Fruit fly (Drosophila melanogaster): ENCODE results near the gene CG43248.

Gene CG43248

DNA sequence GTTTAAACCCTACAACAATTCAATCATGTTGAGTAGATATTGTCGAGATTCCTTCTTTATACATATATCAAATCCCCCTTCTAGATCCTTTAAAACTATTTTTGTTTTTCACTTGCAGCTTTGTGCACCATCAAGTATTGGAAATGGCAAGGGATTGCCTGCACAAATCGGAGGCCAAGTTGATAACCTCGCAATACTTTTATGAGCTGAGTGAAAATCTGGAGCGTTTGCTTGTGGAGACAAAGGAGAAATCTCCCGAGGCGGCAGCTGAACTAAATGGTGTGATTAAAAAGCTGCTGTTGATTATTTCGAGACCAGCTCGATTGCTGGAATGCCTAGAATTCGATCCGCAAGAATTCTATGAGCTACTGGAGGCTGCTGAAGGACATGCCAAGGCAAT, 39.3 kb upstream of the CG43248 start:
- TF ChIP-seq Eip75B (GFP tag; optimal IDR thresholded peaks at IDR 0.05) (no peak), svp (GFP tag) (peak; percentile 94), pdm3 (GFP tag; optimal IDR thresholded peaks at IDR 0.05) (no peak), dac (GFP tag; optimal IDR thresholded peaks at IDR 0.05) (no peak), CG3919 (GFP tag; optimal IDR thresholded peaks at IDR 0.05) (no peak), eg (GFP tag; IDR thresholded peaks at IDR 0.05) (no peak)

DNA sequence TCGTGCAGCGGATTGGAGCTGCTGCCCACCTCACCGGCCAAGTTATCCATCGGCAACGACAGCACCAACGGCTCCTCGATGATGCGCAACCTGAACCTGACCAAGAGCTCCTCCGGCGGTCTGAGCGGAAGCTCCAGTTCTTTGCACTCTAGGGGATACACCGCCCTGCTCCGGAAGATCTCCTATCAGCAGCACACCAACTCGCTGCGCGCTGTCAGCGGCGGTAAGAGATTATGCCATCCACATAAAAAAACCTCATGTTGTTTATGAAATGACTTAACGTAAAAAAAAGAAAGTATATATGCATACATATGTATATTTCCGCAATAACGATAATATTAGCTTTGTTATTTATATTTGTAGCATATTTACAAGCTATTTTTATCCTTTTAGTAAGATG, 37.5 kb upstream of the CG43248 start:
- TF ChIP-seq dac (GFP tag; optimal IDR thresholded peaks at IDR 0.05) (no peak), svp (GFP tag) (peak; percentile 84)

DNA sequence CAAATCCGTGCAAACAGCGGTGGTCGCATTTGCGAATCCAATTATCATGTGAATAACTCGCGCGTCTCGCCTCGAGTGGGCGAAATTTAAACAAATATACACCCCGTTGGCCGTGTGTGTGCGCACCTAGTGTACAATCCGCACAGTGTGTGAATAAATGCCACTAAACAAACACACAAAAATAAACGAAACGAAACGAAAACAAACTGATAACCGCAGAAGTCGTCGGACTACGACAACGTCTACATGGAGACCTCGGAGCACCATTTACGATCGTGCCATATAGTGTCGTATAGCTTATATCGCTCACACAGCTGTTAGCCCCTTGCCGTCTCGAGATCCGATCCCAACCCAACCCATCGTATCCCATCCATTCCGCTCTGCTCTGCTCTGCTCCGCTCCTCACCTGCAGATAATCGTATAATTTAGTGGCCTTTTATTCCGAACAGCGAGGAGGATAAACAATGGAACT, 35.2 kb upstream of the CG43248 start:
- TF ChIP-seq Hr4 (GFP tag; optimal IDR thresholded peaks at IDR 0.05), result no peak
- TF ChIP-seq Smox (GFP tag; optimal IDR thresholded peaks at IDR 0.05), result no peak
- peak; percentile 13 for TF ChIP-seq CG6854 (GFP tag; optimal IDR thresholded peaks at IDR 0.05)
- no peak for TF ChIP-seq CG6276 (GFP tag; optimal IDR thresholded peaks at IDR 0.05)
- TF ChIP-seq Eip75B (GFP tag; optimal IDR thresholded peaks at IDR 0.05), result no peak
- no peak for TF ChIP-seq Lpt (GFP tag; optimal IDR thresholded peaks at IDR 0.05)
- TF ChIP-seq CG32006 (GFP tag; optimal IDR thresholded peaks at IDR 0.05), result no peak
- TF ChIP-seq CG7368 (GFP tag; optimal IDR thresholded peaks at IDR 0.05), result no peak
- TF ChIP-seq dsx (GFP tag; optimal IDR thresholded peaks at IDR 0.05; ENCODE audit: poor library complexity, severe bottlenecking), result no peak
- TF ChIP-seq CG10669 (GFP tag; optimal IDR thresholded peaks at IDR 0.05), result no peak
- peak; percentile 1 for TF ChIP-seq topi (GFP tag; optimal IDR thresholded peaks at IDR 0.05)
- no peak for TF ChIP-seq salr (GFP tag; optimal IDR thresholded peaks at IDR 0.05)
- TF ChIP-seq Ets96B (tag; optimal IDR thresholded peaks at IDR 0.05), result no peak
- no peak for TF ChIP-seq dac (GFP tag; optimal IDR thresholded peaks at IDR 0.05)
- TF ChIP-seq Hr39 (GFP tag; optimal IDR thresholded peaks at IDR 0.05), result no peak
- no peak for TF ChIP-seq CG11762 (GFP tag; optimal IDR thresholded peaks at IDR 0.05; ENCODE audit: insufficient read depth)
- TF ChIP-seq CG11294 (GFP tag; IDR thresholded peaks at IDR 0.05), result no peak
- TF ChIP-seq acj6 (GFP tag; optimal IDR thresholded peaks at IDR 0.05), result no peak
- TF ChIP-seq CG16779 (tag; optimal IDR thresholded peaks at IDR 0.05), result peak; percentile 51
- no peak for TF ChIP-seq CG11902 (GFP tag; optimal IDR thresholded peaks at IDR 0.05)
- TF ChIP-seq spab (GFP tag; optimal IDR thresholded peaks at IDR 0.05), result no peak
- no peak for TF ChIP-seq CG15336 (GFP tag; IDR thresholded peaks at IDR 0.05)
- no peak for TF ChIP-seq CG1621 (tag; optimal IDR thresholded peaks at IDR 0.05)
- TF ChIP-seq CG3919 (GFP tag; optimal IDR thresholded peaks at IDR 0.05), result no peak
- TF ChIP-seq CG4318 (GFP tag; optimal IDR thresholded peaks at IDR 0.05), result no peak
- peak; percentile 6; the same call in 1 of the 3 replicates for TF ChIP-seq eg (GFP tag; IDR thresholded peaks at IDR 0.05)
- TF ChIP-seq fd85E (GFP tag; optimal IDR thresholded peaks at IDR 0.05), result no peak
- TF ChIP-seq CG3032 (tag; optimal IDR thresholded peaks at IDR 0.05), result no peak
- no peak for TF ChIP-seq CG8632 (GFP tag; optimal IDR thresholded peaks at IDR 0.05)
- TF ChIP-seq CG6792 (GFP tag; optimal IDR thresholded peaks at IDR 0.05), result no peak
- peak; percentile 38 for TF ChIP-seq CG34406 (GFP tag; optimal IDR thresholded peaks at IDR 0.05)
- TF ChIP-seq Sox14 (GFP tag; optimal IDR thresholded peaks at IDR 0.05), result peak; percentile 45
- peak; percentile 65 for TF ChIP-seq svp (GFP tag)
- no peak for TF ChIP-seq CG9139 (GFP tag; optimal IDR thresholded peaks at IDR 0.05)
- TF ChIP-seq Met (GFP tag; optimal IDR thresholded peaks at IDR 0.05), result no peak
- no peak for TF ChIP-seq Blimp-1 (GFP tag; optimal IDR thresholded peaks at IDR 0.05)
- peak; percentile 71 for TF ChIP-seq vri (GFP tag; optimal IDR thresholded peaks at IDR 0.05)
- no peak for TF ChIP-seq CG10631 (GFP tag; optimal IDR thresholded peaks at IDR 0.05)
- TF ChIP-seq OdsH (GFP tag; optimal IDR thresholded peaks at IDR 0.05), result no peak
- peak; percentile 6 for TF ChIP-seq esn (GFP tag; optimal IDR thresholded peaks at IDR 0.05)
- no peak for TF ChIP-seq achi (GFP tag; optimal IDR thresholded peaks at IDR 0.05)
- no peak for TF ChIP-seq Eip93F (GFP tag; optimal IDR thresholded peaks at IDR 0.05)
- TF ChIP-seq fkh (GFP tag; optimal IDR thresholded peaks at IDR 0.05), result peak; percentile 100
- no peak for TF ChIP-seq Sox15 (GFP tag; optimal IDR thresholded peaks at IDR 0.05)
- TF ChIP-seq Eip78C (GFP tag), result peak; percentile 84
- TF ChIP-seq CG8319 (GFP tag; optimal IDR thresholded peaks at IDR 0.05), result peak; percentile 76
- TF ChIP-seq pdm3 (GFP tag; optimal IDR thresholded peaks at IDR 0.05), result no peak
- no peak for TF ChIP-seq lz (GFP tag; optimal IDR thresholded peaks at IDR 0.05)

Measured in whole organism, prepupa.